Worm (Caenorhabditis elegans) whole organism, L3 larva: ENCODE results near the gene scl-10.

ENCODE experiments used
- ZK546.5 ChIP-seq: sonication (generic microtip); optimal IDR thresholded peaks from 2 replicates; lab custom pipeline; 2017; ENCODE audit warnings: missing biosample characterization, missing genetic modification characterization
- ceh-16 ChIP-seq: sonication (generic microtip); optimal IDR thresholded peaks from 2 replicates; lab custom pipeline; 2017; ENCODE audit warnings: missing biosample characterization, missing genetic modification characterization
- elt-1 ChIP-seq: fragments of 150-350 bp; optimal IDR thresholded peaks from 2 replicates; lab custom pipeline; 2014; ENCODE audit warnings: missing biosample characterization, missing genetic modification characterization
- elt-2 ChIP-seq: sonication (generic microtip); optimal IDR thresholded peaks from 2 replicates; lab custom pipeline; 2016; ENCODE audit warnings: missing genetic modification reagents, mild to moderate bottlenecking, missing genetic modification characterization, missing compliant biosample characterization
- elt-3 ChIP-seq, 3 experiments: fragments of 150-350 bp in 1 of 3; sonication (generic microtip) in 2 of 3; optimal IDR thresholded peaks; 2 replicates in 2 of 3; 4 replicates in 1 of 3; lab custom pipeline; 2014 to 2017; ENCODE audit warnings: missing biosample characterization in 3 of 3, missing genetic modification characterization in 3 of 3
- fkh-10 ChIP-seq: sonication (generic microtip); optimal IDR thresholded peaks from 2 replicates; lab custom pipeline; 2017; ENCODE audit warnings: missing biosample characterization, missing genetic modification reagents, missing genetic modification characterization
- jun-1 ChIP-seq: fragments of 150-350 bp; optimal IDR thresholded peaks from 2 replicates; lab custom pipeline; 2014; ENCODE audit warnings: missing biosample characterization, missing genetic modification reagents, missing genetic modification characterization
- lin-39 ChIP-seq: fragments of 150-350 bp; optimal IDR thresholded peaks from 2 replicates; lab custom pipeline; 2018; ENCODE audit warnings: missing biosample characterization, missing genetic modification reagents, missing genetic modification characterization
- nhr-12 ChIP-seq: fragments of 150-350 bp; optimal IDR thresholded peaks from 2 replicates; lab custom pipeline; 2014; ENCODE audit warnings: missing biosample characterization, missing genetic modification characterization
- sea-2 ChIP-seq: fragments of 150-350 bp; sonication (generic microtip); optimal IDR thresholded peaks from 4 replicates; lab custom pipeline; 2014; ENCODE audit warnings: missing biosample characterization, missing genetic modification reagents, missing genetic modification characterization
- tbx-2 ChIP-seq: sonication (generic microtip); optimal IDR thresholded peaks from 2 replicates; lab custom pipeline; 2016; ENCODE audit warnings: mild to moderate bottlenecking, missing genetic modification characterization, missing compliant biosample characterization
- zag-1 ChIP-seq: fragments of 150-350 bp; optimal IDR thresholded peaks from 2 replicates; lab custom pipeline; 2014; ENCODE audit warnings: missing biosample characterization, missing genetic modification characterization

- no peak for TF ChIP-seq sea-2 (GFP tag; lab: Kevin White, UChicago)
- no peak for TF ChIP-seq zag-1 (tag; lab: Kevin White, UChicago)
- TF ChIP-seq ceh-16 (tag; lab: Kevin White, UChicago) = no peak
- no peak for TF ChIP-seq elt-1 (tag; lab: Kevin White, UChicago)
- no peak for TF ChIP-seq tbx-2 (tag; lab: Kevin White, UChicago)
- no peak for TF ChIP-seq elt-3 (tag; optimal IDR thresholded peaks at IDR 0.05; lab: Kevin White, UChicago)
- TF ChIP-seq ZK546.5 = no peak
- no peak for TF ChIP-seq lin-39 (tag; lab: Kevin White, UChicago)
- TF ChIP-seq nhr-12 (tag; lab: Kevin White, UChicago) = no peak
- no peak for TF ChIP-seq fkh-10 (GFP tag; lab: Kevin White, UChicago)
- no peak for TF ChIP-seq elt-2 (tag; lab: Kevin White, UChicago)
- TF ChIP-seq jun-1 (tag; lab: Kevin White, UChicago) = no peak
Measured at ce11 chrIV:13085675-13086074, 37.4 kb downstream of the scl-10 start.
